Fruit fly (Drosophila melanogaster): ENCODE measurements around the gene salt.
A peak's percentile ranks its signal among the peaks of the same experiment; 100 is the strongest.

The salt gene

DNA sequence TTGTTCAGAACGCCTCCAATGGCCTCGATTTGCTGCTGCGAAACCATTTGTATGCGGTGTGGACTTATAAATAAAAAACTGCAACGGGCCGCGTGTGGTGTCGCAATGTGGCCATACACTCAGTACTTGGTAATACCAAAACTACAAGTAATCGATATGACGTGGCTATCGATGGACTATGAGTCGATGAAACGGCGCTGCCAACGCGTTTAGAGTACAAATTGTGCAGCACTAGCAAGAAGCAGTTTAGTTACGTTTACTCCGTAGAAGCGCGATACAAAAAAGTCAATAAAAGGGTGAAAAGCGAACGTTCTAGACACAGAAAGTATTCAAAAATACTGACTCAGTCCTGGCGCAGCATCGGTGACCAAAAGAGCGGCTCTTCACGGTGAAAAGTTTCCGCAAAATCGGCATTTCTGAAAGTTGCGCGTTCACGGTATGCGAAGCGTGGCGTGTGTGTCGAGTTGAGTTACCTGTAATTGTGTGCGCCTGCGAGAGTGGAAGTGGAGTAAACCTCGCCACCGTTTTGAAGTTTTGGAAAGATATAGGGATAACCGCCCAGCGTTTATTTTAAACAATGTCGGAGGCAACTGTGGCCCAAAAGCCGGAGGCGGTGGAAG is 7.0 kb downstream of the salt start, which contains the start of the genes nero and CG1910 (continued):
- no peak for TF ChIP-seq chinmo (GFP tag; IDR thresholded peaks at IDR 0.05; ENCODE audit: partially characterized antibody)
- TF ChIP-seq CG11085 (GFP tag; IDR thresholded peaks at IDR 0.05), result no peak
- TF ChIP-seq dpn (GFP tag; optimal IDR thresholded peaks at IDR 0.05), result peak in 1 of 2 experiments; percentile 39
- TF ChIP-seq CG7372 (GFP tag; IDR thresholded peaks at IDR 0.05), result no peak
- TF ChIP-seq bigmax (GFP tag; optimal IDR thresholded peaks at IDR 0.05), result peak; percentile 60
- TF ChIP-seq CG30403 (GFP tag; optimal IDR thresholded peaks at IDR 0.05), result peak; percentile 9
- TF ChIP-seq CoRest (tag; optimal IDR thresholded peaks at IDR 0.05), result peak; percentile 8
- no peak for TF ChIP-seq CG14965 (GFP tag; optimal IDR thresholded peaks at IDR 0.05; ENCODE audit: borderline replicate concordance)
- TF ChIP-seq H2.0 (GFP tag; IDR thresholded peaks at IDR 0.05), result no peak
- TF ChIP-seq maf-S (GFP tag; optimal IDR thresholded peaks at IDR 0.05), result peak; percentile 33
- TF ChIP-seq psq (GFP tag; optimal IDR thresholded peaks at IDR 0.05), result no peak
- TF ChIP-seq CG7786 (GFP tag; optimal IDR thresholded peaks at IDR 0.05), result peak; percentile 16
- TF ChIP-seq Oli (tag; optimal IDR thresholded peaks at IDR 0.05), result no peak
- TF ChIP-seq dmrt99B (tag; optimal IDR thresholded peaks at IDR 0.05), result no peak
- TF ChIP-seq CG7745 (tag; optimal IDR thresholded peaks at IDR 0.05), result no peak
- TF ChIP-seq CG15514 (GFP tag; optimal IDR thresholded peaks at IDR 0.05), result peak; percentile 78
- no peak for TF ChIP-seq CG17802 (tag; optimal IDR thresholded peaks at IDR 0.05)
- no peak for TF ChIP-seq CG2875 (GFP tag; optimal IDR thresholded peaks at IDR 0.05)
- peak; percentile 70 for TF ChIP-seq HmgD (GFP tag; optimal IDR thresholded peaks at IDR 0.05)
- TF ChIP-seq nerfin-1 (tag; optimal IDR thresholded peaks at IDR 0.05), result peak; percentile 25
- TF ChIP-seq CG13424 (tag; optimal IDR thresholded peaks at IDR 0.05), result no peak
- TF ChIP-seq lilli (GFP tag; optimal IDR thresholded peaks at IDR 0.05), result no peak
- TF ChIP-seq trh (GFP tag; optimal IDR thresholded peaks at IDR 0.05), result no peak
- TF ChIP-seq vfl (GFP tag; optimal IDR thresholded peaks at IDR 0.05), result peak; percentile 1
- TF ChIP-seq CG10267 (tag; optimal IDR thresholded peaks at IDR 0.05), result peak; percentile 85
- no peak for TF ChIP-seq twi (tag; optimal IDR thresholded peaks at IDR 0.05)
- TF ChIP-seq Ets97D (GFP tag; optimal IDR thresholded peaks at IDR 0.05), result peak; percentile 28
- no peak for TF ChIP-seq usp (GFP tag; optimal IDR thresholded peaks at IDR 0.05)
- TF ChIP-seq ab (GFP tag; optimal IDR thresholded peaks at IDR 0.05), result no peak
- TF ChIP-seq tgo (GFP tag; IDR thresholded peaks at IDR 0.05), result no peak
- no peak for TF ChIP-seq CG10654 (GFP tag; optimal IDR thresholded peaks at IDR 0.05)
- peak; percentile 6 for TF ChIP-seq CG2120 (GFP tag; optimal IDR thresholded peaks at IDR 0.05)
- peak; percentile 53 for TF ChIP-seq sug (tag; optimal IDR thresholded peaks at IDR 0.05)
- TF ChIP-seq CG1233 (GFP tag; optimal IDR thresholded peaks at IDR 0.05), result peak; percentile 29
- no peak for TF ChIP-seq CG7839 (tag; optimal IDR thresholded peaks at IDR 0.05)
- TF ChIP-seq CG31365 (tag; optimal IDR thresholded peaks at IDR 0.05), result peak; percentile 18
- peak; percentile 91 for TF ChIP-seq Med (GFP tag)
- TF ChIP-seq pzg (GFP tag; optimal IDR thresholded peaks at IDR 0.05), result peak; percentile 95
- peak; percentile 10 for TF ChIP-seq CG8388 (GFP tag; optimal IDR thresholded peaks at IDR 0.05)
- TF ChIP-seq ap (GFP tag; IDR thresholded peaks at IDR 0.05), result no peak
- TF ChIP-seq Kr (GFP tag; optimal IDR thresholded peaks at IDR 0.05), result peak; percentile 3
- no peak for TF ChIP-seq Stat92E (GFP tag; optimal IDR thresholded peaks at IDR 0.05)
- peak; percentile 41 for TF ChIP-seq CG17385 (GFP tag; optimal IDR thresholded peaks at IDR 0.05)
- TF ChIP-seq CG11695 (GFP tag; IDR thresholded peaks at IDR 0.05), result no peak
- TF ChIP-seq CG18599 (GFP tag; optimal IDR thresholded peaks at IDR 0.05), result peak; percentile 20
- peak; percentile 23 for TF ChIP-seq kay (GFP tag; optimal IDR thresholded peaks at IDR 0.05)
- TF ChIP-seq lov (optimal IDR thresholded peaks at IDR 0.05), result no peak
- TF ChIP-seq lov (GFP tag; IDR thresholded peaks at IDR 0.05), result no peak
- no peak for TF ChIP-seq Gsc (GFP tag; IDR thresholded peaks at IDR 0.05)
- TF ChIP-seq amos (GFP tag; IDR thresholded peaks at IDR 0.05; ENCODE audit: partially characterized antibody), result no peak

All from whole organism, embryonic.